Worm (Caenorhabditis elegans) whole organism, early embryonic: Measurements from ENCODE around the gene gbh-1.

ENCODE experiments used
- B0310.2 ChIP-seq: sonication (generic microtip); optimal IDR thresholded peaks from 2 replicates; lab custom pipeline; 2016; ENCODE audit warnings: mild to moderate bottlenecking, missing genetic modification characterization, missing compliant biosample characterization
- F13C5.2 ChIP-seq: sonication (generic microtip); optimal IDR thresholded peaks from 2 replicates; lab custom pipeline; 2017; ENCODE audit warnings: mild to moderate bottlenecking, missing genetic modification characterization, inconsistent platforms, missing compliant biosample characterization
- aly-1 ChIP-seq: sonication (generic microtip); optimal IDR thresholded peaks from 2 replicates; lab custom pipeline; 2016; ENCODE audit warnings: missing genetic modification characterization, missing compliant biosample characterization
- ama-1 ChIP-seq: fragments of 150-350 bp; optimal IDR thresholded peaks from 2 replicates; lab custom pipeline; 2014
- ceh-13 ChIP-seq: fragments of 200-800 bp; sonication (Bioruptor generic); optimal IDR thresholded peaks from 2 replicates; lab custom pipeline; 2018; ENCODE audit warnings: mild to moderate bottlenecking, missing genetic modification characterization, missing compliant biosample characterization
- ceh-36 ChIP-seq: sonication (generic microtip); optimal IDR thresholded peaks from 2 replicates; lab custom pipeline; 2016; ENCODE audit warnings: missing genetic modification characterization, inconsistent platforms, missing compliant biosample characterization
- ets-7 ChIP-seq: sonication (generic microtip); optimal IDR thresholded peaks from 2 replicates; lab custom pipeline; 2016; ENCODE audit warnings: missing genotype, missing genetic modification characterization, missing compliant biosample characterization
- flt-1 ChIP-seq: fragments of 200-800 bp; sonication (Bioruptor generic); IDR thresholded peaks from 2 replicates; pipeline ENCODE4 v1.3.6; 2022; ENCODE audit warnings: missing genetic modification characterization, missing compliant biosample characterization
- hmbx-1 ChIP-seq: sonication (generic microtip); optimal IDR thresholded peaks from 2 replicates; lab custom pipeline; 2016; ENCODE audit warnings: mild to moderate bottlenecking, missing genetic modification characterization, missing compliant biosample characterization
- hmg-4 ChIP-seq: fragments of 200-800 bp; sonication (Bioruptor generic); optimal IDR thresholded peaks from 2 replicates; lab custom pipeline; 2018; ENCODE audit warnings: mild to moderate bottlenecking, missing genetic modification characterization, missing compliant biosample characterization
- hnd-1 ChIP-seq: sonication (generic microtip); optimal IDR thresholded peaks from 2 replicates; lab custom pipeline; 2016; ENCODE audit warnings: missing genetic modification characterization, missing compliant biosample characterization
- pes-1 ChIP-seq: fragments of 200-800 bp; sonication (Bioruptor generic); IDR thresholded peaks from 2 replicates; pipeline ENCODE4 v1.3.6; 2022; ENCODE audit warnings: missing genetic modification reagents, missing genetic modification characterization, missing compliant biosample characterization
- scrt-1 ChIP-seq: fragments of 200-800 bp; sonication (Bioruptor generic); IDR thresholded peaks from 2 replicates; pipeline ENCODE4 v1.3.6; 2022; ENCODE audit warnings: missing genetic modification characterization, missing compliant biosample characterization
- sea-1 ChIP-seq: fragments of 200-800 bp; sonication (Bioruptor generic); conservative IDR thresholded peaks from 2 replicates; pipeline ENCODE4 v1.3.6; 2022; ENCODE audit warnings: missing genetic modification characterization, missing compliant biosample characterization
- tbx-11 ChIP-seq: fragments of 200-800 bp; sonication (Bioruptor generic); IDR thresholded peaks from 2 replicates; pipeline ENCODE4 v1.3.6; 2022; ENCODE audit warnings: missing genetic modification characterization, missing compliant biosample characterization
- tbx-37 ChIP-seq: fragments of 200-800 bp; sonication (Bioruptor generic); conservative IDR thresholded peaks from 2 replicates; pipeline ENCODE4 v1.3.6; 2022; ENCODE audit warnings: missing genetic modification reagents, missing genetic modification characterization, missing compliant biosample characterization
- tra-4 ChIP-seq: sonication (generic microtip); optimal IDR thresholded peaks from 2 replicates; lab custom pipeline; 2017; ENCODE audit warnings: missing genetic modification characterization, missing compliant biosample characterization

The gbh-1 gene

ce11 chrII:10708660-10709059, 15.1 kb upstream of the gbh-1 start, which contains the start of gene bli-1:
TSS of gene bli-1 (plus strand) at chrII:10708960.
- TF ChIP-seq ama-1 (lab: Kevin White, UChicago) (no peak), pes-1 (GFP tag; lab: Robert Waterston, UW) (no peak), scrt-1 (GFP tag; lab: Robert Waterston, UW) (no peak), ceh-13 (GFP tag; lab: Kevin White, UChicago) (no peak), tra-4 (tag; lab: Kevin White, UChicago) (no peak), ceh-36 (no peak), B0310.2 (no peak), flt-1 (GFP tag; lab: Robert Waterston, UW) (no peak), hnd-1 (tag; lab: Kevin White, UChicago) (no peak), hmbx-1 (tag; lab: Kevin White, UChicago) (no peak), aly-1 (tag; lab: Kevin White, UChicago) (no peak)

DNA sequence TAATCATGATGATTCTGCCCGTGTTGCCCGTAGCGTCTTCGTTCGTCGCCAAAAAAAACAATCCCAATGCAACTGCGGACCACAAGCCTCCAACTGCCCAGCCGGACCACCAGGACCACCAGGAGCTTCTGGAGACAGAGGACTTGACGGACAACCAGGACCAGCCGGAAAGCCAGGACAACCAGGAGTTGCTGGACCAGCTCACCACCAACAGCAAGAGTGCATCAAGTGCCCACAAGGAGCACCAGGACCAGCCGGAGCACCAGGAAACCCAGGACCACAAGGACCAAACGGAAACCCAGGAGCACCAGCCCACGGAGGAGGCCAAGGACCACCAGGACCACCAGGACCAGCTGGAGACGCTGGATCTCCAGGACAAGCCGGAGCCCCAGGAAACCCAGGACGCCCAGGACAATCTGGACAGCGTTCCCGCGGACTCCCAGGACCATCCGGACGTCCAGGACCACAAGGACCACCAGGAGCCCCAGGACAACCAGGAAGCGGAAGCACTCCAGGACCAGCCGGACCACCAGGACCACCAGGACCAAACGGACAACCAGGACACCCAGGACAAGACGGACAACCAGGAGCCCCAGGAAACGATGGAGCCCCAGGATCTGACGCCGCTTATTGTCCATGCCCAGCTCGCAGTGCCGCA, 14.0 kb upstream of the gbh-1 start:
- TF ChIP-seq hmbx-1 (tag; lab: Kevin White, UChicago) (no peak), pes-1 (GFP tag; lab: Robert Waterston, UW) (no peak), F13C5.2 (tag; lab: Kevin White, UChicago) (no peak), ets-7 (tag; lab: Kevin White, UChicago) (no peak), tbx-11 (GFP tag; lab: Robert Waterston, UW) (no peak), tra-4 (tag; lab: Kevin White, UChicago) (no peak), scrt-1 (GFP tag; lab: Robert Waterston, UW) (no peak), B0310.2 (no peak), aly-1 (tag; lab: Kevin White, UChicago) (no peak), hnd-1 (tag; lab: Kevin White, UChicago) (no peak), tbx-37 (GFP tag; lab: Robert Waterston, UW) (no peak), flt-1 (GFP tag; lab: Robert Waterston, UW) (no peak), sea-1 (no peak)

ce11 chrII:10706901-10707300, 13.3 kb upstream of the gbh-1 start, which contains the start of gene col-80:
TSS of gene col-80 (plus strand) at chrII:10707201.
- no peak for TF ChIP-seq pes-1 (GFP tag; lab: Robert Waterston, UW)

DNA sequence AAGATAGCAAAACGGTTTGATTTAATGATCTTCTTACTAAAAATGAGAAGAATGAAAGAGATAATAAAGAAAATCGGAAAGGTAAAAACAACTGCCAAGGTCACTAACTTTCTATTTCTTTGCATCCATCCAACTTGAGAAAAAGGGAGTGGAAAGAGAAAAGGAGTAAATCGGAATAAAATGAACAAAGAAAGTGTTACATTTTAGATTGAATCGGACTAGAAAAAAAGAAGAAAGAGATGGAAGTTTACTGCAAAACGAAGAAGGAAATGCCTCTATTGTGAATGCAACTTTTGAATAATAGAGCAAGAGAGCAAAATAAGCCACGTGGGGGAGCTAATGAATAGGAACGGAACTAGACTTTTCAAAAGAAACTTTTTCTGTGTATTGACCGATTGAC, 12.4 kb upstream of the gbh-1 start:
- TF ChIP-seq sea-1 = no peak
- no peak for TF ChIP-seq ama-1 (lab: Kevin White, UChicago)
- no peak for TF ChIP-seq ets-7 (tag; lab: Kevin White, UChicago)
- no peak for TF ChIP-seq F13C5.2 (tag; lab: Kevin White, UChicago)
- TF ChIP-seq hmbx-1 (tag; lab: Kevin White, UChicago) = no peak
- no peak for TF ChIP-seq tra-4 (tag; lab: Kevin White, UChicago)
- TF ChIP-seq tbx-11 (GFP tag; lab: Robert Waterston, UW) = no peak
- TF ChIP-seq hmg-4 (GFP tag; lab: Kevin White, UChicago) = no peak
- no peak for TF ChIP-seq pes-1 (GFP tag; lab: Robert Waterston, UW)
- no peak for TF ChIP-seq tbx-37 (GFP tag; lab: Robert Waterston, UW)
- no peak for TF ChIP-seq flt-1 (GFP tag; lab: Robert Waterston, UW)
- TF ChIP-seq aly-1 (tag; lab: Kevin White, UChicago) = no peak
- no peak for TF ChIP-seq ceh-13 (GFP tag; lab: Kevin White, UChicago)
- no peak for TF ChIP-seq hnd-1 (tag; lab: Kevin White, UChicago)
- TF ChIP-seq ceh-36 = no peak
- TF ChIP-seq B0310.2 = no peak
- TF ChIP-seq scrt-1 (GFP tag; lab: Robert Waterston, UW) = no peak

DNA sequence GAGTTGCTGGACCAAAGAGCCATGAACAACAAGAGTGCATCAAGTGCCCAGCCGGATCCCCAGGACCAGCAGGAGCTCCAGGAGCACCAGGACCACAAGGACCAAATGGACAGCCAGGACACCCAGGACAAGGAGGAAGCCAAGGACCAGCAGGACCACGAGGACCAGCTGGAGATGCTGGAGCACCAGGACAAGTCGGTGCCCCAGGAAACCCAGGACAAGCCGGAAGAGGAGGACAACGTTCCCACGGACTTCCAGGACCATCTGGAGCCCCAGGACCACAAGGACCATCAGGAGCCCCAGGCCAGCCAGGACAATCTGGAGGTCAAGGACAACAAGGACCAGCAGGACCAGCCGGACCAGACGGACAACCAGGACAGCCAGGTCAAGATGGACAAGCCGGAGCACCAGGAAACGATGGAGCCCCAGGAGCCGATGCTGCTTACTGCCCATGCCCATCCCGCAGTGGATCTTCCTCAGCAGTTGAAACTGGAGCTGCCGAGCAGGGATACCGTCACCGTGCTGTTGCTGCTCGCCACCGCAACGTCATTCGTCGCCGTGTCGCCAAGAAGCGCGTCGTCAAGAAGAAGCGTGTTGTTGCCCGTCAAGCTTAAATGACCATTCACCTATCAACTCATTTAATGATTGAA, 11.9 kb upstream of the gbh-1 start:
- TF ChIP-seq flt-1 (GFP tag; lab: Robert Waterston, UW) (no peak), pes-1 (GFP tag; lab: Robert Waterston, UW) (no peak), hmbx-1 (tag; lab: Kevin White, UChicago) (no peak), hnd-1 (tag; lab: Kevin White, UChicago) (no peak), ceh-36 (no peak), B0310.2 (no peak), tra-4 (tag; lab: Kevin White, UChicago) (no peak), ets-7 (tag; lab: Kevin White, UChicago) (no peak), F13C5.2 (tag; lab: Kevin White, UChicago) (no peak), scrt-1 (GFP tag; lab: Robert Waterston, UW) (no peak), hmg-4 (GFP tag; lab: Kevin White, UChicago) (no peak), aly-1 (tag; lab: Kevin White, UChicago) (no peak), sea-1 (no peak), ama-1 (lab: Kevin White, UChicago) (no peak), ceh-13 (GFP tag; lab: Kevin White, UChicago) (no peak), tbx-37 (GFP tag; lab: Robert Waterston, UW) (no peak)

- TF ChIP-seq F13C5.2 (tag; lab: Kevin White, UChicago) (no peak), B0310.2 (no peak), scrt-1 (GFP tag; lab: Robert Waterston, UW) (no peak), sea-1 (no peak), hmbx-1 (tag; lab: Kevin White, UChicago) (no peak), ceh-36 (no peak), hmg-4 (GFP tag; lab: Kevin White, UChicago) (no peak), ets-7 (tag; lab: Kevin White, UChicago) (no peak), flt-1 (GFP tag; lab: Robert Waterston, UW) (no peak), tra-4 (tag; lab: Kevin White, UChicago) (no peak), tbx-11 (GFP tag; lab: Robert Waterston, UW) (no peak), aly-1 (tag; lab: Kevin White, UChicago) (no peak), tbx-37 (GFP tag; lab: Robert Waterston, UW) (no peak), pes-1 (GFP tag; lab: Robert Waterston, UW) (no peak), ama-1 (lab: Kevin White, UChicago) (no peak), hnd-1 (tag; lab: Kevin White, UChicago) (no peak)
These were observed 11.1 kb upstream of the gbh-1 start, which contains the start of gene col-39 for ce11 chrII:10704575-10705170. TSS of gene col-39 (plus strand) at chrII:10704916.
